Fruit fly (Drosophila melanogaster): Measurements from ENCODE around the gene CG14210.
A peak's percentile ranks its signal among the peaks of the same experiment; 100 is the strongest.

Gene CG14210

dm6 chrX:19642819-19643504 is 27.0 kb downstream of the CG14210 start, which contains the start of the genes CG12237 and Sec61gamma (continued):
- TF ChIP-seq CG10147 (GFP tag; optimal IDR thresholded peaks at IDR 0.05) (no peak), CG17385 (GFP tag; optimal IDR thresholded peaks at IDR 0.05) (peak; percentile 9), CG3281 (GFP tag; optimal IDR thresholded peaks at IDR 0.05) (peak; percentile 66), Dip2 (GFP tag; IDR thresholded peaks at IDR 0.05) (no peak), chm (GFP tag; IDR thresholded peaks at IDR 0.05) (peak; percentile 41; the same call in 1 of the 2 replicates), CG17829 (tag; optimal IDR thresholded peaks at IDR 0.05) (peak; percentile 49), CG14014 (GFP tag; IDR thresholded peaks at IDR 0.05) (peak; percentile 9; the same call in 1 of the 2 replicates), Mes4 (GFP tag; optimal IDR thresholded peaks at IDR 0.05) (peak; percentile 26), B-H2 (GFP tag; optimal IDR thresholded peaks at IDR 0.05) (peak; percentile 44), CG34422 (GFP tag; IDR thresholded peaks at IDR 0.05) (peak; percentile 72; the same call in 1 of the 3 replicates), Fer3 (tag; optimal IDR thresholded peaks at IDR 0.05) (peak; percentile 1), sima (GFP tag; optimal IDR thresholded peaks at IDR 0.05) (no peak), amos (GFP tag; IDR thresholded peaks at IDR 0.05; ENCODE audit: partially characterized antibody) (peak; percentile 50; the same call in 1 of the 2 replicates), sens (GFP tag) (peak; percentile 71), CG33213 (GFP tag; optimal IDR thresholded peaks at IDR 0.05) (peak; percentile 39), Deaf1 (tag; optimal IDR thresholded peaks at IDR 0.05) (peak; percentile 91), ssp (GFP tag; IDR thresholded peaks at IDR 0.05) (peak; percentile 30), sug (tag; optimal IDR thresholded peaks at IDR 0.05) (peak; percentile 44), zf30C (GFP tag; optimal IDR thresholded peaks at IDR 0.05) (no peak), CG15479 (GFP tag; optimal IDR thresholded peaks at IDR 0.05) (peak; percentile 32), CG15601 (tag; optimal IDR thresholded peaks at IDR 0.05) (peak; percentile 24), CG1603 (tag; optimal IDR thresholded peaks at IDR 0.05) (peak; percentile 59), CG42726 (GFP tag; IDR thresholded peaks at IDR 0.05; ENCODE audit: partially characterized antibody) (peak; percentile 33; the same call in 1 of the 2 replicates), HHEX (GFP tag; optimal IDR thresholded peaks at IDR 0.05) (peak; percentile 11), Trl (optimal IDR thresholded peaks at IDR 0.05) (no peak), Trl (GFP tag; optimal IDR thresholded peaks at IDR 0.05) (peak; percentile 18), seq (GFP tag; IDR thresholded peaks at IDR 0.05) (no peak), Dbx (GFP tag; IDR thresholded peaks at IDR 0.05) (peak; percentile 53; the same call in 2 of the 3 replicates), nom (GFP tag; optimal IDR thresholded peaks at IDR 0.05) (peak; percentile 72), exex (tag; optimal IDR thresholded peaks at IDR 0.05) (no peak), trem (tag; optimal IDR thresholded peaks at IDR 0.05) (peak; percentile 30), Bteb2 (GFP tag; optimal IDR thresholded peaks at IDR 0.05) (peak; percentile 13), gro (GFP tag; optimal IDR thresholded peaks at IDR 0.05) (peak; percentile 26), Dp (GFP tag; optimal IDR thresholded peaks at IDR 0.05) (peak; percentile 10), CG12744 (GFP tag; optimal IDR thresholded peaks at IDR 0.05) (no peak), Ets97D (GFP tag; optimal IDR thresholded peaks at IDR 0.05) (peak; percentile 93), CrebB (tag; optimal IDR thresholded peaks at IDR 0.05) (peak; percentile 0), Max (GFP tag; optimal IDR thresholded peaks at IDR 0.05) (peak; percentile 34), stwl (tag; optimal IDR thresholded peaks at IDR 0.05) (peak; percentile 45), H2.0 (GFP tag; IDR thresholded peaks at IDR 0.05) (0 out of 2 replicates have a peak, but pooled peaks have one; percentile 6), Nf-YC (tag; optimal IDR thresholded peaks at IDR 0.05) (peak; percentile 39), CG1647 (GFP tag; optimal IDR thresholded peaks at IDR 0.05) (peak; percentile 14), CG3847 (GFP tag; IDR thresholded peaks at IDR 0.05) (peak; percentile 22; the same call in 1 of the 2 replicates), mirr (GFP tag; optimal IDR thresholded peaks at IDR 0.05) (peak; percentile 26), ken (GFP tag; IDR thresholded peaks at IDR 0.05) (0 out of 3 replicates have a peak, but pooled peaks have one; percentile 54), jumu (GFP tag; optimal IDR thresholded peaks at IDR 0.05) (peak; percentile 6), CG8290 (GFP tag; optimal IDR thresholded peaks at IDR 0.05) (peak; percentile 7), CG8290 (tag; optimal IDR thresholded peaks at IDR 0.05) (peak in 1 of 2 experiments; percentile 78), CG17361 (GFP tag; IDR thresholded peaks at IDR 0.05) (peak; percentile 48; the same call in 2 of the 3 replicates), CG2129 (GFP tag; IDR thresholded peaks at IDR 0.05; ENCODE audit: partially characterized antibody) (no peak)

Measured in whole organism, embryonic.